Worm (Caenorhabditis elegans): ENCODE results near the gene toe-2.

The toe-2 gene

ce11 chrII:6484876-6485526 lies 36.2 kb downstream of the toe-2 start, which contains the start of the genes lido-16 and plpp-1.2:
Gene lido-16 (minus strand): TSS chrII:6484976.
Gene plpp-1.2 (plus strand): TSS chrII:6485476.
- no peak for TF ChIP-seq hmg-4 (GFP tag; optimal IDR thresholded peaks at IDR 0.05)

ce11 chrII:6482762-6483161 lies 38.4 kb downstream of the toe-2 start:
- TF ChIP-seq tbx-11 (GFP tag; IDR thresholded peaks at IDR 0.05) (no peak), tbx-37 (GFP tag; conservative IDR thresholded peaks at IDR 0.05) (no peak), sea-1 (GFP tag; conservative IDR thresholded peaks at IDR 0.05) (no peak), ceh-13 (GFP tag; optimal IDR thresholded peaks at IDR 0.05) (no peak), aly-1 (tag; optimal IDR thresholded peaks at IDR 0.05) (no peak), hmg-4 (GFP tag; optimal IDR thresholded peaks at IDR 0.05) (no peak), ets-7 (tag; optimal IDR thresholded peaks at IDR 0.05) (no peak), F13C5.2 (tag; optimal IDR thresholded peaks at IDR 0.05) (no peak), tra-4 (tag; optimal IDR thresholded peaks at IDR 0.05) (no peak), hnd-1 (tag; optimal IDR thresholded peaks at IDR 0.05) (no peak), B0310.2 (tag; optimal IDR thresholded peaks at IDR 0.05) (no peak), hmbx-1 (tag; optimal IDR thresholded peaks at IDR 0.05) (no peak), pes-1 (GFP tag; IDR thresholded peaks at IDR 0.05) (no peak), scrt-1 (GFP tag; IDR thresholded peaks at IDR 0.05) (no peak), ama-1 (optimal IDR thresholded peaks at IDR 0.05) (no peak), ceh-36 (tag; optimal IDR thresholded peaks at IDR 0.05) (no peak)

ce11 chrII:6482102-6482501 lies 39.1 kb downstream of the toe-2 start, which contains the start of gene del-10:
Gene del-10 (minus strand): TSS chrII:6482125.
- no peak for TF ChIP-seq scrt-1 (GFP tag; IDR thresholded peaks at IDR 0.05)
- TF ChIP-seq hnd-1 (tag; optimal IDR thresholded peaks at IDR 0.05): no peak
- no peak for TF ChIP-seq tbx-37 (GFP tag; conservative IDR thresholded peaks at IDR 0.05)
- no peak for TF ChIP-seq ceh-36 (tag; optimal IDR thresholded peaks at IDR 0.05)
- TF ChIP-seq F13C5.2 (tag; optimal IDR thresholded peaks at IDR 0.05): no peak
- TF ChIP-seq ama-1 (optimal IDR thresholded peaks at IDR 0.05): no peak
- TF ChIP-seq tbx-11 (GFP tag; IDR thresholded peaks at IDR 0.05): no peak
- TF ChIP-seq hmbx-1 (tag; optimal IDR thresholded peaks at IDR 0.05): no peak
- TF ChIP-seq flt-1 (GFP tag; IDR thresholded peaks at IDR 0.05): no peak
- TF ChIP-seq aly-1 (tag; optimal IDR thresholded peaks at IDR 0.05): no peak
- TF ChIP-seq tra-4 (tag; optimal IDR thresholded peaks at IDR 0.05): no peak
- no peak for TF ChIP-seq ceh-13 (GFP tag; optimal IDR thresholded peaks at IDR 0.05)
- TF ChIP-seq B0310.2 (tag; optimal IDR thresholded peaks at IDR 0.05): no peak
- no peak for TF ChIP-seq hmg-4 (GFP tag; optimal IDR thresholded peaks at IDR 0.05)
- no peak for TF ChIP-seq ets-7 (tag; optimal IDR thresholded peaks at IDR 0.05)
- no peak for TF ChIP-seq pes-1 (GFP tag; IDR thresholded peaks at IDR 0.05)
- TF ChIP-seq sea-1 (GFP tag; conservative IDR thresholded peaks at IDR 0.05): no peak

ce11 chrII:6476655-6477054 lies 44.5 kb downstream of the toe-2 start, which contains the start of gene T28D9.4:
Gene T28D9.4 (plus strand): TSS chrII:6476955.
- TF ChIP-seq ceh-13 (GFP tag; optimal IDR thresholded peaks at IDR 0.05): no peak
- no peak for TF ChIP-seq tra-4 (tag; optimal IDR thresholded peaks at IDR 0.05)
- TF ChIP-seq hmg-4 (GFP tag; optimal IDR thresholded peaks at IDR 0.05): no peak
- TF ChIP-seq pes-1 (GFP tag; IDR thresholded peaks at IDR 0.05): no peak
- no peak for TF ChIP-seq aly-1 (tag; optimal IDR thresholded peaks at IDR 0.05)
- TF ChIP-seq hnd-1 (tag; optimal IDR thresholded peaks at IDR 0.05): no peak
- no peak for TF ChIP-seq scrt-1 (GFP tag; IDR thresholded peaks at IDR 0.05)
- no peak for TF ChIP-seq B0310.2 (tag; optimal IDR thresholded peaks at IDR 0.05)
- no peak for TF ChIP-seq sea-1 (GFP tag; conservative IDR thresholded peaks at IDR 0.05)
- no peak for TF ChIP-seq tbx-37 (GFP tag; conservative IDR thresholded peaks at IDR 0.05)
- TF ChIP-seq ceh-36 (tag; optimal IDR thresholded peaks at IDR 0.05): no peak
- no peak for TF ChIP-seq ets-7 (tag; optimal IDR thresholded peaks at IDR 0.05)
- no peak for TF ChIP-seq tbx-11 (GFP tag; IDR thresholded peaks at IDR 0.05)
- no peak for TF ChIP-seq flt-1 (GFP tag; IDR thresholded peaks at IDR 0.05)

ce11 chrII:6475180-6475737 lies 45.9 kb downstream of the toe-2 start, which contains the start of gene T28D9.16:
Gene T28D9.16 (plus strand): TSS chrII:6475687.
- no peak for TF ChIP-seq flt-1 (GFP tag; IDR thresholded peaks at IDR 0.05)
- TF ChIP-seq tbx-37 (GFP tag; conservative IDR thresholded peaks at IDR 0.05): no peak
- TF ChIP-seq sea-1 (GFP tag; conservative IDR thresholded peaks at IDR 0.05): no peak
- TF ChIP-seq hmg-4 (GFP tag; optimal IDR thresholded peaks at IDR 0.05): no peak
- no peak for TF ChIP-seq B0310.2 (tag; optimal IDR thresholded peaks at IDR 0.05)
- no peak for TF ChIP-seq aly-1 (tag; optimal IDR thresholded peaks at IDR 0.05)
- TF ChIP-seq pes-1 (GFP tag; IDR thresholded peaks at IDR 0.05): no peak
- no peak for TF ChIP-seq tbx-11 (GFP tag; IDR thresholded peaks at IDR 0.05)
- TF ChIP-seq ceh-13 (GFP tag; optimal IDR thresholded peaks at IDR 0.05): no peak
- TF ChIP-seq ets-7 (tag; optimal IDR thresholded peaks at IDR 0.05): no peak
- no peak for TF ChIP-seq hnd-1 (tag; optimal IDR thresholded peaks at IDR 0.05)
- TF ChIP-seq ceh-36 (tag; optimal IDR thresholded peaks at IDR 0.05): no peak
- no peak for TF ChIP-seq F13C5.2 (tag; optimal IDR thresholded peaks at IDR 0.05)

ce11 chrII:6470985-6471384 lies 50.2 kb downstream of the toe-2 start, which contains the start of gene dgk-5:
Gene dgk-5 (minus strand): TSS chrII:6471085.
- TF ChIP-seq sea-1 (GFP tag; conservative IDR thresholded peaks at IDR 0.05): no peak
- TF ChIP-seq scrt-1 (GFP tag; IDR thresholded peaks at IDR 0.05): no peak
- TF ChIP-seq B0310.2 (tag; optimal IDR thresholded peaks at IDR 0.05): no peak
- TF ChIP-seq ceh-13 (GFP tag; optimal IDR thresholded peaks at IDR 0.05): no peak
- no peak for TF ChIP-seq hmbx-1 (tag; optimal IDR thresholded peaks at IDR 0.05)
- TF ChIP-seq hnd-1 (tag; optimal IDR thresholded peaks at IDR 0.05): no peak
- no peak for TF ChIP-seq ets-7 (tag; optimal IDR thresholded peaks at IDR 0.05)
- no peak for TF ChIP-seq tra-4 (tag; optimal IDR thresholded peaks at IDR 0.05)
- no peak for TF ChIP-seq F13C5.2 (tag; optimal IDR thresholded peaks at IDR 0.05)
- no peak for TF ChIP-seq tbx-37 (GFP tag; conservative IDR thresholded peaks at IDR 0.05)
- TF ChIP-seq pes-1 (GFP tag; IDR thresholded peaks at IDR 0.05): no peak
- TF ChIP-seq ceh-36 (tag; optimal IDR thresholded peaks at IDR 0.05): no peak
- TF ChIP-seq hmg-4 (GFP tag; optimal IDR thresholded peaks at IDR 0.05): no peak
- TF ChIP-seq tbx-11 (GFP tag; IDR thresholded peaks at IDR 0.05): no peak
- TF ChIP-seq flt-1 (GFP tag; IDR thresholded peaks at IDR 0.05): no peak

ce11 chrII:6469340-6469739 lies 51.8 kb downstream of the toe-2 start:
- TF ChIP-seq hnd-1 (tag; optimal IDR thresholded peaks at IDR 0.05): no peak
- TF ChIP-seq tbx-37 (GFP tag; conservative IDR thresholded peaks at IDR 0.05): no peak
- no peak for TF ChIP-seq B0310.2 (tag; optimal IDR thresholded peaks at IDR 0.05)
- TF ChIP-seq F13C5.2 (tag; optimal IDR thresholded peaks at IDR 0.05): no peak
- TF ChIP-seq hmg-4 (GFP tag; optimal IDR thresholded peaks at IDR 0.05): no peak
- no peak for TF ChIP-seq tra-4 (tag; optimal IDR thresholded peaks at IDR 0.05)
- no peak for TF ChIP-seq aly-1 (tag; optimal IDR thresholded peaks at IDR 0.05)
- no peak for TF ChIP-seq ceh-13 (GFP tag; optimal IDR thresholded peaks at IDR 0.05)
- no peak for TF ChIP-seq ama-1 (optimal IDR thresholded peaks at IDR 0.05)
- TF ChIP-seq scrt-1 (GFP tag; IDR thresholded peaks at IDR 0.05): no peak
- TF ChIP-seq tbx-11 (GFP tag; IDR thresholded peaks at IDR 0.05): no peak
- no peak for TF ChIP-seq flt-1 (GFP tag; IDR thresholded peaks at IDR 0.05)
- TF ChIP-seq ceh-36 (tag; optimal IDR thresholded peaks at IDR 0.05): no peak

Measured in whole organism, early embryonic.